Worm (Caenorhabditis elegans) whole organism, early embryonic: ENCODE results near the gene vps-60.

Source experiments
- B0310.2 ChIP-seq: sonication (generic microtip); optimal IDR thresholded peaks from 2 replicates; lab custom pipeline; 2016; ENCODE audit warnings: mild to moderate bottlenecking, missing genetic modification characterization, missing compliant biosample characterization
- ama-1 ChIP-seq: fragments of 150-350 bp; optimal IDR thresholded peaks from 2 replicates; lab custom pipeline; 2014
- ceh-13 ChIP-seq: fragments of 200-800 bp; sonication (Bioruptor generic); optimal IDR thresholded peaks from 2 replicates; lab custom pipeline; 2018; ENCODE audit warnings: mild to moderate bottlenecking, missing genetic modification characterization, missing compliant biosample characterization
- flt-1 ChIP-seq: fragments of 200-800 bp; sonication (Bioruptor generic); IDR thresholded peaks from 2 replicates; pipeline ENCODE4 v1.3.6; 2022; ENCODE audit warnings: missing genetic modification characterization, missing compliant biosample characterization
- hmg-4 ChIP-seq: fragments of 200-800 bp; sonication (Bioruptor generic); optimal IDR thresholded peaks from 2 replicates; lab custom pipeline; 2018; ENCODE audit warnings: mild to moderate bottlenecking, missing genetic modification characterization, missing compliant biosample characterization
- tbx-11 ChIP-seq: fragments of 200-800 bp; sonication (Bioruptor generic); IDR thresholded peaks from 2 replicates; pipeline ENCODE4 v1.3.6; 2022; ENCODE audit warnings: missing genetic modification characterization, missing compliant biosample characterization
- tbx-37 ChIP-seq: fragments of 200-800 bp; sonication (Bioruptor generic); conservative IDR thresholded peaks from 2 replicates; pipeline ENCODE4 v1.3.6; 2022; ENCODE audit warnings: missing genetic modification reagents, missing genetic modification characterization, missing compliant biosample characterization

- TF ChIP-seq ceh-13 (GFP tag; lab: Kevin White, UChicago) (no peak), flt-1 (GFP tag; lab: Robert Waterston, UW) (no peak), tbx-37 (GFP tag; lab: Robert Waterston, UW) (no peak), ama-1 (lab: Kevin White, UChicago) (no peak), B0310.2 (no peak), hmg-4 (GFP tag; lab: Kevin White, UChicago) (no peak), tbx-11 (GFP tag; lab: Robert Waterston, UW) (no peak)
These were observed 6.7 kb downstream of the vps-60 start, which contains the start of gene F41E6.7 for ce11 chrV:8599192-8599591.
